Worm (Caenorhabditis elegans): ENCODE measurements around the gene sri-33.

DNA sequence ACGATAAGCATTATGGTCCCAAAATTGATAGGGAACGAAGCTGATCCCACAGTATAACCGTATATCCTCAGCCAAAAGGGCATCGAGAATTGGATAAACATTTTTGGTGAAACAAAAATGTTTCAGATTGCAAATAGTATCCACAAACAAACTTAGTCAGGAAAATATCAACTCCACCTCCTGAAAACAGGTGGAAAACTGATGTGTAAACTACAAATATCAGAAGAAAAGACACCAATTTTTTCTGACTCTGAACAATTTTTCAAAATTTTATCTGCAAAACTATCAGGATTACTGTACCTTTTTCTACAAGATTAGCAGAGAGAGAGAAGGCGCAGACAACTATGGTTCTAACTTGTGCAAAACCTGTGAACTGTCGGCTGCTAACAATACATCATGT lies 45.9 kb upstream of the sri-33 start, which contains the start of gene sri-53:
- TF ChIP-seq ces-1 (GFP tag; optimal IDR thresholded peaks at IDR 0.05) (no peak), aly-2 (tag; optimal IDR thresholded peaks at IDR 0.05) (no peak), jun-1 (tag; optimal IDR thresholded peaks at IDR 0.05) (no peak), nhr-77 (tag; optimal IDR thresholded peaks at IDR 0.05) (no peak), nhr-10 (tag; optimal IDR thresholded peaks at IDR 0.05) (no peak), fkh-10 (GFP tag; optimal IDR thresholded peaks at IDR 0.05) (no peak), ztf-11 (tag; optimal IDR thresholded peaks at IDR 0.05) (no peak)
